Fruit fly (Drosophila melanogaster) Kc167 (cell line): Measurements from ENCODE around the gene LManI.

Experiments
- Sin3A ChIP-seq: fragments of >200 bp; optimal IDR thresholded peaks from 2 replicates; lab custom pipeline; 2018; ENCODE audit warnings: missing external identifiers
- insv ChIP-seq: fragments of >200 bp; optimal IDR thresholded peaks from 3 replicates; lab custom pipeline; 2018; ENCODE audit warnings: missing external identifiers
- ttk ChIP-seq: sonication (Bioruptor generic); optimal IDR thresholded peaks from 2 replicates; lab custom pipeline; 2017; ENCODE audit warnings: missing external identifiers

DNA sequence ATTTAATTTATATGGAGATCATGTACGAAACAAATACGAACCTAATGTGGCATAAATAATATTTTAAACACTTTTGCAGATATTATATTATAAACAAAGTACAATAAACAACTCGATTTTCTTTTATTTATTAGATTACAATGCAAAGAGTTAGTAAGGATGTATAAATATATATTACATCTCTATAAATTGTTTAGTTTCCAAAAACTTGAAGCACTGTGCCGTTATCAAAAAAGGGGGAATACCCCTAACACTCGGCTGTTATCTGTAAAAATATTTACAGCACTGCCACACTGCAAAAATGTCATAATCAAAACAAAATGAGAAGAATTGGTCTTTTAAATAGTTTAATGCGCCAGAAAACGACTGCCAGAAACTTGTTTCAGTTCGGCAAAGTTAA, 28.5 kb downstream of the LManI start, which contains the start of gene CG5188:
- TF ChIP-seq ttk (lab: Kevin White, UChicago), result no peak
- no peak for TF ChIP-seq insv (lab: Kevin White, UChicago)
- TF ChIP-seq Sin3A, result no peak
